Worm (Caenorhabditis elegans) whole organism, midembryonic: ENCODE data around the gene basl-1.

ENCODE experiments used
- T22C8.4 ChIP-seq: fragments of 200-800 bp; sonication (Bioruptor generic); IDR thresholded peaks from 2 replicates; pipeline ENCODE4 v1.3.6; 2022; ENCODE audit warnings: missing genetic modification characterization, missing compliant biosample characterization
- cog-1 ChIP-seq: sonication (generic microtip); optimal IDR thresholded peaks from 2 replicates; lab custom pipeline; 2016; ENCODE audit warnings: missing genetic modification characterization, missing compliant biosample characterization
- flt-1 ChIP-seq: fragments of 200-800 bp; sonication (Bioruptor generic); IDR thresholded peaks from 2 replicates; pipeline ENCODE4 v1.3.6; 2022; ENCODE audit warnings: missing genetic modification characterization, missing compliant biosample characterization
- klf-2 ChIP-seq: fragments of 200-800 bp; sonication (Bioruptor generic); conservative IDR thresholded peaks from 2 replicates; pipeline ENCODE4 v1.3.6; 2022; ENCODE audit warnings: missing genetic modification reagents, missing genetic modification characterization, missing compliant biosample characterization
- med-1 ChIP-seq: sonication (generic microtip); optimal IDR thresholded peaks from 2 replicates; lab custom pipeline; 2017; ENCODE audit warnings: missing genetic modification characterization, mild to moderate bottlenecking, missing compliant biosample characterization, antibody characterized with exemption, missing genetic modification reagents; ENCODE audit not compliant: insufficient read depth
- ref-1 ChIP-seq: fragments of 200-800 bp; sonication (Bioruptor generic); conservative IDR thresholded peaks from 2 replicates; pipeline ENCODE4 v1.3.6; 2022; ENCODE audit warnings: missing genetic modification reagents, missing genetic modification characterization, missing compliant biosample characterization
- tab-1 ChIP-seq: fragments of 200-800 bp; sonication (Bioruptor generic); IDR thresholded peaks from 2 replicates; pipeline ENCODE4 v1.3.6; 2022; ENCODE audit warnings: missing genetic modification characterization, missing compliant biosample characterization
- ztf-23 ChIP-seq: fragments of 200-800 bp; sonication (Bioruptor generic); IDR thresholded peaks from 2 replicates; pipeline ENCODE4 v1.3.6; 2022; ENCODE audit warnings: missing genetic modification reagents, missing genetic modification characterization, missing compliant biosample characterization
- ztf-29 ChIP-seq: fragments of 200-800 bp; sonication (Bioruptor generic); IDR thresholded peaks from 2 replicates; pipeline ENCODE4 v1.3.6; 2022; ENCODE audit warnings: missing genetic modification reagents, missing genetic modification characterization, missing compliant biosample characterization

DNA sequence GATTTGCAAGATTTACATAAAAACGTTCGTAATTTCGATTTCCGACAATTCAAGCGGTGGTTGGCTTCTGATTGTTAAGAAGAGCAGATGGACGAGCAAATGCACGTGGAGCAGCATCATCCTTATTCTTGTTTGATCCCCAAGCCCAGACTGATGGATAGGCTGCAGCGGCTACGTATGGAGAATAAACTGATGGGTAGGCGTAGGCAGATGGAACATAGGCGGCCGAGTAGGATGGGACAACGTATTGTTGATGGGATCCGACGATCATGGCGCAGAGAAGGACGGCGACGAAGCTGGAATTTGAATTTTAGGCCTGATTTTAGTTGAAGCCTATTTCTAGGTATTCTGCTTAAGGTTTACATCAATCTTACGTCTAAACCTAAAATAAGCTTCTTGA is 46.5 kb upstream of the basl-1 start:
- no peak for TF ChIP-seq cog-1 (tag; lab: Kevin White, UChicago)
- TF ChIP-seq ztf-23 (GFP tag; lab: Robert Waterston, UW), result no peak
- no peak for TF ChIP-seq T22C8.4 (GFP tag; lab: Robert Waterston, UW)
- TF ChIP-seq flt-1, result no peak
- no peak for TF ChIP-seq klf-2 (GFP tag; lab: Robert Waterston, UW)
- TF ChIP-seq ztf-29 (GFP tag; lab: Robert Waterston, UW), result no peak
- 0 out of 2 replicates have a peak, but pooled peaks have one; percentile 59 for TF ChIP-seq tab-1 (GFP tag; lab: Robert Waterston, UW)
- no peak for TF ChIP-seq med-1 (GFP tag; lab: Kevin White, UChicago)
- no peak for TF ChIP-seq ref-1 (GFP tag; lab: Robert Waterston, UW)
